Fruit fly (Drosophila melanogaster): ENCODE measurements around the gene CG13361.

DNA sequence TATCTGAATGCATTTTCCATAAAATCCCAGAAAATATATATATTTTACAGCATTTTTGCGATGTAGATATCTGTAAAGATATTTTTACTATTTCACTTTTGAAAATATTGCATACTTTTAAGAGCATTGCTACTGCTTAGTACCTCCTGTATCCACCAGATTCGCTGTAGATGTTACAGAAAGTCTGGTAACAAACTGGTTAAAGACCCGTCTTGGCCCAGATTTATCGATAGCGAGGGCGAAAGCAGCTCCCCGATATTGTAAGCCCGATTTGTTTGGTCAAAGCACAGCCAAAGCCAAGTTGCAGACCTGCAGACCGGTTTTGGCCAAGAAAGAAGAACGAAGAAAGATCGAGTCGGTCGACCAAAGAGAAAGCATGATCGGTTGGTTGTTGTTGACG lies 31.0 kb upstream of the CG13361 start, which contains the start of gene tw:
- no peak for TF ChIP-seq EcR (GFP tag; optimal IDR thresholded peaks at IDR 0.05)
- no peak for TF ChIP-seq CG8478 (optimal IDR thresholded peaks at IDR 0.05)
- no peak for TF ChIP-seq Dll (optimal IDR thresholded peaks at IDR 0.05)
- TF ChIP-seq usp (GFP tag; optimal IDR thresholded peaks at IDR 0.05), result no peak
- no peak for TF ChIP-seq psq (optimal IDR thresholded peaks at IDR 0.05)

Data from whole organism.